Worm (Caenorhabditis elegans) whole organism, L3 larva: ENCODE data around the gene fig-1.

ENCODE experiments used
- mdl-1 ChIP-seq: fragments of 150-350 bp; optimal IDR thresholded peaks from 2 replicates; lab custom pipeline; 2014; ENCODE audit warnings: missing biosample characterization, missing genetic modification characterization
- nhr-12 ChIP-seq: fragments of 150-350 bp; optimal IDR thresholded peaks from 2 replicates; lab custom pipeline; 2014; ENCODE audit warnings: missing biosample characterization, missing genetic modification characterization
- nhr-76 ChIP-seq: fragments of 150-350 bp; sonication (generic microtip); optimal IDR thresholded peaks from 5 replicates; lab custom pipeline; 2014; ENCODE audit warnings: missing biosample characterization, missing genetic modification characterization
- nhr-77 ChIP-seq: fragments of 150-350 bp; optimal IDR thresholded peaks from 2 replicates; lab custom pipeline; 2014; ENCODE audit warnings: missing biosample characterization, missing genetic modification characterization
- tbx-2 ChIP-seq: sonication (generic microtip); optimal IDR thresholded peaks from 2 replicates; lab custom pipeline; 2016; ENCODE audit warnings: mild to moderate bottlenecking, missing genetic modification characterization, missing compliant biosample characterization

DNA sequence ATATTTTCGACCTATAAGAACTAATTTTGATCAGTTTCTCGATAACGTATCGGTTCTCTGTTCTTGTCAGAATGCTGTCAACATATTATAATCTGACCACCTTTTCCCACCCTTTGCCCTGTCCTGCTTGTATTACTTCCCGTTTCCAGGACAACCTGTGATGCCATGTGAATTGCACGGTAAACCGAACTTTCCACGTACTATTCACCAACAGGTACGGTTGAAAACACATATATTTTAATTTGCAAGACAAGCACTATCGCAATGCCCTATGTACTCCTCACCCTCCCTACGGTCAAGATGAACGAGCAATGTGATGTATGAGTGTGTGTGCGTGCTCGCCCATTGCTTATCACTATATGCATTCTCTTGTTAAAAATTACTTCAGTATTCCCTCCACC is 28.1 kb upstream of the fig-1 start:
- no peak for TF ChIP-seq nhr-76 (tag; lab: Kevin White, UChicago)
- TF ChIP-seq nhr-12 (tag; lab: Kevin White, UChicago): no peak
- no peak for TF ChIP-seq tbx-2 (tag; lab: Kevin White, UChicago)
- no peak for TF ChIP-seq nhr-77 (tag; lab: Kevin White, UChicago)
- TF ChIP-seq mdl-1 (tag; lab: Kevin White, UChicago): no peak
